Fruit fly (Drosophila melanogaster) whole organism, pupa: ENCODE data around the gene CG13999.
A peak's percentile ranks its signal among the peaks of the same experiment; 100 is the strongest.

Experiments used
- CG10348 ChIP-seq: fragments of 200-800 bp; sonication (Bioruptor generic); IDR thresholded peaks from 2 replicates; pipeline ENCODE4 v1.3.6; 2022; ENCODE audit warnings: missing biosample characterization, missing genetic modification characterization
- CG12605 ChIP-seq: fragments of 200-800 bp; sonication (Bioruptor generic); IDR thresholded peaks from 2 replicates; pipeline ENCODE4 v1.3.6; 2022; ENCODE audit warnings: missing biosample characterization, missing genetic modification characterization
- CG13204 ChIP-seq: fragments of 200-800 bp; sonication (Bioruptor generic); optimal IDR thresholded peaks from 2 replicates; lab custom pipeline; 2018; ENCODE audit warnings: missing biosample characterization, mild to moderate bottlenecking, missing genetic modification characterization, moderate library complexity
- CG14655 ChIP-seq: fragments of 200-800 bp; sonication (Bioruptor generic); optimal IDR thresholded peaks from 3 replicates; lab custom pipeline; 2017; ENCODE audit warnings: mild to moderate bottlenecking, missing biosample characterization, missing genetic modification reagents, missing genetic modification characterization
- CG15710 ChIP-seq: fragments of 200-800 bp; sonication (Bioruptor generic); optimal IDR thresholded peaks from 2 replicates; lab custom pipeline; 2018; ENCODE audit warnings: missing biosample characterization, mild to moderate bottlenecking, missing genetic modification characterization, moderate library complexity
- CG17806 ChIP-seq: fragments of 200-800 bp; sonication (Bioruptor generic); optimal IDR thresholded peaks from 2 replicates; lab custom pipeline; 2018; ENCODE audit warnings: missing biosample characterization, mild to moderate bottlenecking, missing genetic modification characterization, moderate library complexity
- CG32121 ChIP-seq: fragments of 200-800 bp; sonication (Bioruptor generic); IDR thresholded peaks from 2 replicates; pipeline ENCODE4 v1.3.6; 2022; ENCODE audit warnings: missing biosample characterization, missing genetic modification characterization
- CG34367 ChIP-seq: fragments of 200-800 bp; sonication (Bioruptor generic); optimal IDR thresholded peaks from 2 replicates; lab custom pipeline; 2018; ENCODE audit warnings: missing biosample characterization, mild to moderate bottlenecking, missing genetic modification characterization
- CG4496 ChIP-seq: fragments of 200-800 bp; sonication (Bioruptor generic); IDR thresholded peaks from 3 replicates; pipeline ENCODE4 v1.3.6; 2022; ENCODE audit warnings: missing biosample characterization, missing genetic modification characterization
- CG8159 ChIP-seq: fragments of 200-800 bp; sonication (Bioruptor generic); optimal IDR thresholded peaks from 3 replicates; lab custom pipeline; 2018; ENCODE audit warnings: missing biosample characterization, mild to moderate bottlenecking, missing genetic modification characterization, moderate library complexity
- CG8301 ChIP-seq: fragments of 200-800 bp; sonication (Bioruptor generic); optimal IDR thresholded peaks from 2 replicates; lab custom pipeline; 2018; ENCODE audit warnings: missing biosample characterization, mild to moderate bottlenecking, missing genetic modification characterization
- CG9948 ChIP-seq: fragments of 200-800 bp; sonication (Bioruptor generic); optimal IDR thresholded peaks from 2 replicates; lab custom pipeline; 2018; ENCODE audit warnings: missing biosample characterization, mild to moderate bottlenecking, missing genetic modification characterization, moderate library complexity
- D1 ChIP-seq: fragments of 200-800 bp; sonication (Bioruptor generic); optimal IDR thresholded peaks from 2 replicates; lab custom pipeline; 2018; ENCODE audit warnings: missing biosample characterization, mild to moderate bottlenecking, missing genetic modification characterization, moderate library complexity
- EcR ChIP-seq: fragments of 200-800 bp; sonication (Bioruptor generic); optimal IDR thresholded peaks from 3 replicates; lab custom pipeline; 2019; ENCODE audit warnings: missing biosample characterization, missing genetic modification characterization, mild to moderate bottlenecking, moderate library complexity, missing genetic modification reagents
- Ets98B ChIP-seq: fragments of 200-800 bp; sonication (Bioruptor generic); IDR thresholded peaks from 2 replicates; pipeline ENCODE4 v1.3.6; 2022; ENCODE audit warnings: missing biosample characterization, missing genetic modification characterization
- Pif1A ChIP-seq: fragments of 200-800 bp; sonication (Bioruptor generic); optimal IDR thresholded peaks from 3 replicates; lab custom pipeline; 2016; ENCODE audit warnings: missing biosample characterization, missing genetic modification characterization
- Pif1B ChIP-seq: fragments of 200-800 bp; sonication (Bioruptor generic); optimal IDR thresholded peaks from 3 replicates; lab custom pipeline; 2016; ENCODE audit warnings: missing biosample characterization, missing genetic modification characterization
- Snoo ChIP-seq: fragments of 200-800 bp; sonication (Bioruptor generic); optimal IDR thresholded peaks from 3 replicates; lab custom pipeline; 2017; ENCODE audit warnings: missing biosample characterization, mild to moderate bottlenecking, missing genetic modification characterization, inconsistent platforms
- fd96Ca ChIP-seq: fragments of 200-800 bp; sonication (Bioruptor generic); IDR thresholded peaks from 3 replicates; pipeline ENCODE4 v1.3.6; 2022; ENCODE audit warnings: missing biosample characterization, missing genetic modification characterization
- gl ChIP-seq: fragments of 200-800 bp; sonication (Bioruptor generic); optimal IDR thresholded peaks from 2 replicates; lab custom pipeline; 2018; ENCODE audit warnings: missing biosample characterization, mild to moderate bottlenecking, missing genetic modification characterization
- rn ChIP-seq: fragments of 200-800 bp; sonication (Bioruptor generic); IDR thresholded peaks from 2 replicates; pipeline ENCODE4 v1.3.6; 2022; ENCODE audit warnings: missing biosample characterization, missing genetic modification characterization

CG13999 gene

DNA sequence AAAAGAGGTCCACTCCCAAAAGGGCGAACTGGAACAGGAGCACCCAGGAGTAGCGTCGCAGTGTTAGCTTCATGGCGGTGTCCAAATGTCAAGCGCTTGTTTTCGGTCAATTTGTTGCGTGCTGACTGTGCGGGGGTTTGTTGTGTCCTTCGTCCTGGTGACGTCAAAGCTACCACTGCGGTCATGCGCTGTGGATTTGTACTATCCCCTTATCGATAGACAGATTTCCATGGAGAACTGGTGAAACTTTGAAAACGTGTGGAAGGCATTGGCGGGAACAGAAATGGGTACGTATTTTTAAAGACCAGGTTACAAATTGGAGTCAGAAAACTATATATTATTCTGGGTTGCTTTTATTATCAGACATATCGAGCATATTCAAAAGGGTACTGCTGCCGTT lies at the start of gene CG13999:
Gene CG13999 (minus strand): TSS at position 314 of the 400 bp plus-strand sequence.
- TF ChIP-seq Pif1A (GFP tag; lab: Kevin White, UChicago) (no peak), D1 (no peak), CG10348 (GFP tag; lab: Robert Waterston, UW) (no peak), CG4496 (GFP tag; lab: Robert Waterston, UW) (no peak), CG15710 (tag; lab: Kevin White, UChicago) (no peak), rn (GFP tag; lab: Robert Waterston, UW) (no peak), CG12605 (GFP tag; lab: Robert Waterston, UW) (no peak), Ets98B (GFP tag; lab: Robert Waterston, UW) (no peak), CG34367 (no peak)

DNA sequence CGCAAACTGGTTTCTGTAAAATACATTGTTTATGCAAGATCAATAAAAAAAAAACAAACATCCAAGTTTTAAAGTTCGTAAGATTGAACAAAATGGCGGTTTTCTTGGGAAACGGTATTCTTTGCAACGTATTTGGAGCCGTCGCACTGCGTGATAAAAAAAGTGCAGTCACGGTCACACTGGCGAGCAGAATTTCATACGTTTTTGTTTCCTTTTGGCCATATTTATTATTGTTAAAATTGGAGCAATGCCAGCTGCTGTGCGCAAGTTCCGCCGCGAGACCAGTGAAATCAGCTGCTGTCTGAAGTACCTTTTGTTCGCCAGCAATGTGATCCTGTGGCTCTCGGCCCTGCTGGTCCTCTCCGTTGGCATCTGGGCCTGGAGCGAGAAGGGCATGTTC lies 43.8 kb upstream of the CG13999 start, which contains the start of gene Tsp26A:
Gene Tsp26A (plus strand): TSS at position 164 of the 400 bp plus-strand sequence.
- TF ChIP-seq EcR (no peak), CG9948 (tag; lab: Kevin White, UChicago) (no peak), CG10348 (GFP tag; lab: Robert Waterston, UW) (no peak), Pif1A (GFP tag; lab: Kevin White, UChicago) (no peak), CG14655 (GFP tag; lab: Kevin White, UChicago) (no peak), rn (GFP tag; lab: Robert Waterston, UW) (no peak), CG15710 (tag; lab: Kevin White, UChicago) (no peak), Ets98B (GFP tag; lab: Robert Waterston, UW) (no peak), fd96Ca (GFP tag; lab: Robert Waterston, UW) (no peak), Snoo (no peak), gl (no peak), Pif1B (GFP tag; lab: Kevin White, UChicago) (no peak), CG8301 (tag; lab: Kevin White, UChicago) (no peak), CG32121 (GFP tag; lab: Robert Waterston, UW) (no peak), CG4496 (GFP tag; lab: Robert Waterston, UW) (no peak)

DNA sequence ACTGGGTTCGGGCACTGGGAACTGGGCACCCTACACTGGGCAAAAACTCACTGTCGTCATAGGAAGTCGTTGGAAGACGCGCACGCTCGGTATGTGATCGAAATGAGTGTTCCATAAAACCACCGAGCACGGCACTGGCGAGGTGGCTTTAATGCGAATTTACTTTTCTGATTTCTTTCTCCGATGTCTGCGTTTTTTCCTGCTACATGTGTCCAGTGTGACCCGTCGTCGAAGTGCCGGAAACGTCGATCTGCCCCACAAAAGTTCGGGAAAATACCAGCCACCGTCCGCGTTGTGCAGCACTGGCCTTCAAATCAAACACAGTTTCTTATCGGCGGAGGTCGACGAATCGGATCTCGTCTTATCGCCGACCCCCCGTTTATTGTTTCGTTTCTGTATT lies 43.0 kb upstream of the CG13999 start, which contains the start of gene Kdm5:
Gene Kdm5 (minus strand): TSS at position 255 of the 400 bp plus-strand sequence.
- TF ChIP-seq Snoo = peak; percentile 41
- peak; percentile 46 for TF ChIP-seq Ets98B (GFP tag; lab: Robert Waterston, UW)
- TF ChIP-seq CG9948 (tag; lab: Kevin White, UChicago) = no peak
- no peak for TF ChIP-seq Pif1B (GFP tag; lab: Kevin White, UChicago)
- peak; percentile 2 for TF ChIP-seq CG8159 (tag; lab: Kevin White, UChicago)
- 0 out of 3 replicates have a peak, but pooled peaks have one; percentile 10 for TF ChIP-seq fd96Ca (GFP tag; lab: Robert Waterston, UW)
- TF ChIP-seq gl = no peak
- TF ChIP-seq CG34367 = no peak
- no peak for TF ChIP-seq CG10348 (GFP tag; lab: Robert Waterston, UW)
- TF ChIP-seq CG15710 (tag; lab: Kevin White, UChicago) = no peak
- no peak for TF ChIP-seq CG8301 (tag; lab: Kevin White, UChicago)
- TF ChIP-seq rn (GFP tag; lab: Robert Waterston, UW) = no peak
- peak; percentile 34; the same call in 1 of the 2 replicates for TF ChIP-seq CG32121 (GFP tag; lab: Robert Waterston, UW)
- no peak for TF ChIP-seq CG14655 (GFP tag; lab: Kevin White, UChicago)
- peak; percentile 24 for TF ChIP-seq EcR
- peak; percentile 9 for TF ChIP-seq CG17806 (tag; lab: Kevin White, UChicago)
- TF ChIP-seq CG4496 (GFP tag; lab: Robert Waterston, UW) = peak; percentile 51; the same call in 1 of the 3 replicates
- TF ChIP-seq Pif1A (GFP tag; lab: Kevin White, UChicago) = no peak
- no peak for TF ChIP-seq CG12605 (GFP tag; lab: Robert Waterston, UW)
- TF ChIP-seq CG13204 (GFP tag; lab: Kevin White, UChicago) = no peak
- no peak for TF ChIP-seq D1

dm6 chr2L:5998383-5998782 lies 42.1 kb upstream of the CG13999 start:
- TF ChIP-seq CG34367 (no peak), CG10348 (GFP tag; lab: Robert Waterston, UW) (no peak), EcR (no peak), Pif1A (GFP tag; lab: Kevin White, UChicago) (no peak), D1 (no peak), Pif1B (GFP tag; lab: Kevin White, UChicago) (no peak), gl (no peak), CG4496 (GFP tag; lab: Robert Waterston, UW) (0 out of 3 replicates have a peak, but pooled peaks have one; percentile 3)

dm6 chr2L:5997609-5998229 lies 41.5 kb upstream of the CG13999 start:
- TF ChIP-seq CG14655 (GFP tag; lab: Kevin White, UChicago) = no peak
- peak; percentile 15 for TF ChIP-seq CG34367
- TF ChIP-seq CG13204 (GFP tag; lab: Kevin White, UChicago) = peak; percentile 10
- peak; percentile 34 for TF ChIP-seq gl
- peak; percentile 31 for TF ChIP-seq Snoo
- no peak for TF ChIP-seq Pif1A (GFP tag; lab: Kevin White, UChicago)
- peak; percentile 6 for TF ChIP-seq CG8159 (tag; lab: Kevin White, UChicago)
- peak; percentile 10; the same call in 2 of the 3 replicates for TF ChIP-seq CG4496 (GFP tag; lab: Robert Waterston, UW)
- peak; percentile 39 for TF ChIP-seq CG15710 (tag; lab: Kevin White, UChicago)
- TF ChIP-seq fd96Ca (GFP tag; lab: Robert Waterston, UW) = no peak
- TF ChIP-seq, all 21 proteins: peak for 7

DNA sequence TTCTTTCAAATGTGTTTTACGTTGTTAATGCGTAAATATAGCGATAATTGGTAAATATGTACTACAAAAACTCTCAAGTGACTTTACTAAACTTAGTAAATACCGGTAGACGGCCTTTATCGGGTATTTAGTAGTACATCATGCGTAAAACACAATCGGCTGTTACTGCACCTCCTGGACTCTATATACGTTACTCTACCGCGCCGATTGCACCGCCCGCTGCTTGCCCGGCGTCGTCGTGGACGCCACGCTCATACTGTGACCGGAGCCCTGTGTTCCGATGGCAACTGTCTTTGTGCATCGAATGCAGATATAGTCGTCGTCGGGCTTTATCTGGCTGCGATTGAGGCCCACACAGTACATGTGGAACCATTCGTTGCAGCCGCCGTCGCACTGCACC lies 34.2 kb upstream of the CG13999 start:
- TF ChIP-seq CG13204 (GFP tag; lab: Kevin White, UChicago) (peak; percentile 45), CG32121 (GFP tag; lab: Robert Waterston, UW) (no peak), rn (GFP tag; lab: Robert Waterston, UW) (no peak), fd96Ca (GFP tag; lab: Robert Waterston, UW) (0 out of 3 replicates have a peak, but pooled peaks have one; percentile 34)
